Worm (Caenorhabditis elegans) whole organism, L4 larva: ENCODE data around the gene Y54E2A.10.
A peak's percentile ranks its signal among the peaks of the same experiment; 100 is the strongest.

Source experiments
- F26F4.8 ChIP-seq: fragments of 200-800 bp; sonication (Bioruptor generic); conservative IDR thresholded peaks from 2 replicates; pipeline ENCODE4 v1.3.6; 2022; ENCODE audit warnings: missing genetic modification characterization, missing compliant biosample characterization
- F37D6.2 ChIP-seq: sonication (generic microtip); optimal IDR thresholded peaks from 2 replicates; lab custom pipeline; 2016; ENCODE audit warnings: mild to moderate bottlenecking, missing genetic modification characterization, missing compliant biosample characterization
- F49E8.2 ChIP-seq: sonication (generic microtip); optimal IDR thresholded peaks from 2 replicates; lab custom pipeline; 2016; ENCODE audit warnings: missing compliant biosample characterization, mild to moderate bottlenecking, missing genetic modification characterization, borderline replicate concordance
- R02D3.7 ChIP-seq: fragments of 150-350 bp; sonication (generic microtip); optimal IDR thresholded peaks from 3 replicates; lab custom pipeline; 2014; ENCODE audit warnings: missing biosample characterization, missing genetic modification characterization
- T20F7.1 ChIP-seq: fragments of 200-800 bp; sonication (Bioruptor generic); optimal IDR thresholded peaks from 2 replicates; lab custom pipeline; 2018; ENCODE audit warnings: mild to moderate bottlenecking, missing genetic modification characterization, missing compliant biosample characterization
- Y105C5A.15 ChIP-seq: fragments of 200-800 bp; sonication (Bioruptor generic); IDR thresholded peaks from 2 replicates; pipeline ENCODE4 v1.3.6; 2022; ENCODE audit warnings: missing genetic modification characterization, missing compliant biosample characterization
- ZK337.2 ChIP-seq: fragments of 200-800 bp; sonication (Bioruptor generic); IDR thresholded peaks from 2 replicates; pipeline ENCODE4 v1.3.6; 2022; ENCODE audit warnings: missing genetic modification reagents, missing genetic modification characterization, missing compliant biosample characterization
- ama-1 ChIP-seq: fragments of 150-350 bp; optimal IDR thresholded peaks from 2 replicates; lab custom pipeline; 2014; ENCODE audit warnings: inconsistent platforms, mixed read lengths
- arid-1 ChIP-seq: fragments of 200-800 bp; sonication (Bioruptor generic); conservative IDR thresholded peaks from 2 replicates; pipeline ENCODE4 v1.3.6; 2022; ENCODE audit warnings: missing genetic modification reagents, missing genetic modification characterization, missing compliant biosample characterization
- attf-4 ChIP-seq: sonication (generic microtip); optimal IDR thresholded peaks from 3 replicates; lab custom pipeline; 2017; ENCODE audit warnings: missing biosample characterization, missing genetic modification characterization
- ceh-28 ChIP-seq: fragments of 150-350 bp; optimal IDR thresholded peaks from 2 replicates; lab custom pipeline; 2014; ENCODE audit warnings: missing biosample characterization, missing genetic modification reagents, missing genetic modification characterization
- ceh-44 ChIP-seq: fragments of 200-800 bp; sonication (Bioruptor generic); IDR thresholded peaks from 2 replicates; pipeline ENCODE4 v1.3.6; 2022; ENCODE audit warnings: missing genetic modification reagents, missing genetic modification characterization, missing compliant biosample characterization
- ceh-62 ChIP-seq: sonication (generic microtip); optimal IDR thresholded peaks from 2 replicates; lab custom pipeline; 2017; ENCODE audit warnings: missing biosample characterization, missing genetic modification characterization
- ceh-82 ChIP-seq: sonication (generic microtip); optimal IDR thresholded peaks from 2 replicates; lab custom pipeline; 2017; ENCODE audit warnings: missing biosample characterization, missing genetic modification characterization
- ces-1 ChIP-seq: fragments of 150-350 bp; sonication (generic microtip); optimal IDR thresholded peaks from 4 replicates; lab custom pipeline; 2014; ENCODE audit warnings: missing biosample characterization, missing genetic modification reagents, missing genetic modification characterization
- cey-2 ChIP-seq: sonication (generic microtip); optimal IDR thresholded peaks from 3 replicates; lab custom pipeline; 2017; ENCODE audit warnings: missing genetic modification characterization, mild to moderate bottlenecking, missing compliant biosample characterization, antibody characterized with exemption, borderline replicate concordance; ENCODE audit not compliant: insufficient read depth
- daf-19 ChIP-seq: fragments of 200-800 bp; sonication (Bioruptor generic); conservative IDR thresholded peaks from 2 replicates; pipeline ENCODE4 v1.3.6; 2022; ENCODE audit warnings: missing genetic modification characterization, missing compliant biosample characterization
- daf-8 ChIP-seq: fragments of 200-800 bp; sonication (Bioruptor generic); IDR thresholded peaks from 2 replicates; pipeline ENCODE4 v1.3.6; 2022; ENCODE audit warnings: missing genetic modification characterization, missing compliant biosample characterization
- dmd-9 ChIP-seq: fragments of 200-800 bp; sonication (Bioruptor generic); IDR thresholded peaks from 2 replicates; pipeline ENCODE4 v1.3.6; 2022; ENCODE audit warnings: missing genetic modification reagents, missing genetic modification characterization, missing compliant biosample characterization
- dpl-1 ChIP-seq: fragments of 150-350 bp; optimal IDR thresholded peaks from 2 replicates; lab custom pipeline; 2014; ENCODE audit warnings: missing biosample characterization, missing genetic modification reagents, missing genetic modification characterization
- duxl-1 ChIP-seq: sonication (generic microtip); optimal IDR thresholded peaks from 2 replicates; lab custom pipeline; 2016; ENCODE audit warnings: mild to moderate bottlenecking, missing genetic modification characterization, moderate library complexity, missing compliant biosample characterization; ENCODE audit not compliant: poor library complexity
- dve-1 ChIP-seq: sonication (generic microtip); optimal IDR thresholded peaks from 2 replicates; lab custom pipeline; 2017; ENCODE audit warnings: antibody characterized with exemption, mild to moderate bottlenecking, missing genetic modification characterization, missing compliant biosample characterization; ENCODE audit not compliant: insufficient read depth
- egl-43 ChIP-seq: fragments of 200-800 bp; sonication (Bioruptor generic); IDR thresholded peaks from 2 replicates; pipeline ENCODE4 v1.3.6; 2022; ENCODE audit warnings: missing genetic modification reagents, missing genetic modification characterization, missing compliant biosample characterization
- fos-1 ChIP-seq: fragments of 150-350 bp; optimal IDR thresholded peaks from 2 replicates; lab custom pipeline; 2014; ENCODE audit warnings: missing biosample characterization, missing genetic modification characterization
- hlh-11 ChIP-seq: fragments of 200-800 bp; sonication (Bioruptor generic); optimal IDR thresholded peaks from 2 replicates; lab custom pipeline; 2018; ENCODE audit warnings: mild to moderate bottlenecking, missing genetic modification characterization, missing compliant biosample characterization
- lin-15B ChIP-seq: fragments of 150-350 bp; sonication (generic microtip); optimal IDR thresholded peaks from 3 replicates; lab custom pipeline; 2014; ENCODE audit warnings: missing biosample characterization, missing genetic modification characterization
- lin-29 ChIP-seq: fragments of 200-800 bp; sonication (Bioruptor generic); IDR thresholded peaks from 2 replicates; pipeline ENCODE4 v1.3.6; 2022; ENCODE audit warnings: missing genetic modification reagents, missing genetic modification characterization, missing compliant biosample characterization
- lir-3 ChIP-seq: sonication (generic microtip); optimal IDR thresholded peaks from 2 replicates; lab custom pipeline; 2016; ENCODE audit warnings: mild to moderate bottlenecking, missing genetic modification characterization, missing compliant biosample characterization
- lsy-2 ChIP-seq, 2 experiments: fragments of 150-350 bp in 1 of 2; sonication (generic microtip) in 1 of 2; optimal IDR thresholded peaks; 2 replicates each; lab custom pipeline; 2014 to 2017; ENCODE audit warnings: missing biosample characterization in 2 of 2, missing genetic modification characterization in 2 of 2
- mdt-29 ChIP-seq: fragments of 200-800 bp; sonication (Bioruptor generic); IDR thresholded peaks from 2 replicates; pipeline ENCODE4 v1.3.6; 2022; ENCODE audit warnings: missing genetic modification reagents, missing genetic modification characterization, missing compliant biosample characterization
- mes-2 ChIP-seq: sonication (generic microtip); optimal IDR thresholded peaks from 2 replicates; lab custom pipeline; 2016; ENCODE audit warnings: missing genotype, mild to moderate bottlenecking, missing genetic modification characterization, missing compliant biosample characterization; ENCODE audit not compliant: poor library complexity, severe bottlenecking
- mxl-2 ChIP-seq: fragments of 200-800 bp; sonication (Bioruptor generic); conservative IDR thresholded peaks from 2 replicates; pipeline ENCODE4 v1.3.6; 2022; ENCODE audit warnings: missing genetic modification reagents, missing genetic modification characterization, missing compliant biosample characterization
- mxl-3 ChIP-seq: fragments of 200-800 bp; sonication (Bioruptor generic); optimal IDR thresholded peaks from 2 replicates; lab custom pipeline; 2018; ENCODE audit warnings: mild to moderate bottlenecking, missing genetic modification characterization, missing compliant biosample characterization
- nhr-10 ChIP-seq: fragments of 150-350 bp; optimal IDR thresholded peaks from 2 replicates; lab custom pipeline; 2014; ENCODE audit warnings: missing biosample characterization, missing genetic modification characterization
- nhr-102 ChIP-seq: sonication (generic microtip); optimal IDR thresholded peaks from 2 replicates; lab custom pipeline; 2016; ENCODE audit warnings: mild to moderate bottlenecking, missing genetic modification characterization, moderate library complexity, missing compliant biosample characterization
- nhr-111 ChIP-seq: fragments of 200-800 bp; sonication (Bioruptor generic); optimal IDR thresholded peaks from 2 replicates; lab custom pipeline; 2018; ENCODE audit warnings: mild to moderate bottlenecking, missing genetic modification characterization, missing compliant biosample characterization
- nhr-28 ChIP-seq: fragments of 150-350 bp; optimal IDR thresholded peaks from 2 replicates; lab custom pipeline; 2014; ENCODE audit warnings: missing biosample characterization, missing genetic modification characterization
- nhr-41 ChIP-seq: fragments of 200-800 bp; sonication (Bioruptor generic); IDR thresholded peaks from 2 replicates; pipeline ENCODE4 v1.3.6; 2022; ENCODE audit warnings: missing genetic modification reagents, missing genetic modification characterization, missing compliant biosample characterization
- nhr-48 ChIP-seq: sonication (generic microtip); optimal IDR thresholded peaks from 2 replicates; lab custom pipeline; 2016; ENCODE audit warnings: mild to moderate bottlenecking, missing genetic modification characterization, missing compliant biosample characterization
- rbr-2 ChIP-seq: sonication (generic microtip); optimal IDR thresholded peaks from 2 replicates; lab custom pipeline; 2016; ENCODE audit warnings: missing genotype, missing genetic modification characterization, missing compliant biosample characterization
- set-16 ChIP-seq: fragments of 200-800 bp; sonication (Bioruptor generic); IDR thresholded peaks from 2 replicates; pipeline ENCODE4 v1.3.6; 2022; ENCODE audit warnings: missing genetic modification reagents, missing genetic modification characterization, missing compliant biosample characterization
- snpc-4 ChIP-seq: fragments of 150-350 bp; optimal IDR thresholded peaks from 2 replicates; lab custom pipeline; 2014; ENCODE audit warnings: missing biosample characterization, missing genetic modification characterization
- spr-1 ChIP-seq: sonication (generic microtip); optimal IDR thresholded peaks from 2 replicates; lab custom pipeline; 2016; ENCODE audit warnings: mild to moderate bottlenecking, missing genetic modification characterization, missing compliant biosample characterization
- spr-3 ChIP-seq: fragments of 200-800 bp; sonication (Bioruptor generic); optimal IDR thresholded peaks from 2 replicates; lab custom pipeline; 2018; ENCODE audit warnings: mild to moderate bottlenecking, missing genetic modification characterization, missing compliant biosample characterization
- tag-97 ChIP-seq: fragments of 200-800 bp; sonication (Bioruptor generic); IDR thresholded peaks from 2 replicates; pipeline ENCODE4 v1.3.6; 2022; ENCODE audit warnings: missing genetic modification characterization, missing compliant biosample characterization
- tra-1 ChIP-seq: fragments of 200-800 bp; sonication (Bioruptor generic); IDR thresholded peaks from 2 replicates; pipeline ENCODE4 v1.3.6; 2022; ENCODE audit warnings: missing genetic modification reagents, missing genetic modification characterization, missing compliant biosample characterization
- zag-1 ChIP-seq: fragments of 150-350 bp; optimal IDR thresholded peaks from 2 replicates; lab custom pipeline; 2014; ENCODE audit warnings: missing biosample characterization, missing genetic modification characterization
- zfp-2 ChIP-seq: sonication (generic microtip); optimal IDR thresholded peaks from 2 replicates; lab custom pipeline; 2016; ENCODE audit warnings: mild to moderate bottlenecking, missing genetic modification characterization, missing compliant biosample characterization
- zip-2 ChIP-seq: fragments of 150-350 bp; optimal IDR thresholded peaks from 2 replicates; lab custom pipeline; 2014; ENCODE audit warnings: missing biosample characterization, missing genetic modification characterization
- ztf-11 ChIP-seq: fragments of 150-350 bp; optimal IDR thresholded peaks from 2 replicates; lab custom pipeline; 2014; ENCODE audit warnings: missing biosample characterization, missing genetic modification characterization
- ztf-7 ChIP-seq: fragments of 150-350 bp; optimal IDR thresholded peaks from 2 replicates; lab custom pipeline; 2014; ENCODE audit warnings: missing biosample characterization, missing genetic modification characterization

The Y54E2A.10 gene

DNA sequence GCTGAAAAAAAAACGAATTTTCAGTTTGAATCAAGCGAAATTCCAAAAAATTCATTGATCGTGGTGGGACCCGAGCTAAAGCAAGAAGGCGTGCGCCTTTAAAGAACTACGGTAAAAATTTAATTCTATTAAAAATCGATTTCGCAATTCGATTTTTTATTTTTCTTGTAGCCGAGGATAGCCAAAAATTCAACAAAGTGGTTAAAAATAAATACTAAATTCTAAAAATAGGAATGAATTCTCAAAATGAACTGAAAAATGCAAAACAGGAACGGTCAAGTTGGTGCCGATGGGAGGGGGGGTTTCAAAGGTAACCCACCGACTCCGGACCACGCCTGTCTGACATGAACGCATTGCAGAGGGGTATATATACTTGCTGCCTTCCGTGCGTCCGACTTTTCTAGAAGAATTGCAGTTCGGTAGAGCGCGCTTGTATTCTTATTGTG, 10.3 kb downstream of the Y54E2A.10 start (continued):
- peak; percentile 39 for TF ChIP-seq ztf-7
- TF ChIP-seq daf-8 (GFP tag; lab: Robert Waterston, UW) = no peak
- TF ChIP-seq F37D6.2 (tag; lab: Kevin White, UChicago) = peak; percentile 72
- peak; percentile 47 for TF ChIP-seq hlh-11 (tag; lab: Kevin White, UChicago)
- TF ChIP-seq nhr-111 (GFP tag; lab: Kevin White, UChicago) = no peak
- no peak for TF ChIP-seq daf-19 (GFP tag; lab: Robert Waterston, UW)
- no peak for TF ChIP-seq dmd-9 (GFP tag; lab: Robert Waterston, UW)
- TF ChIP-seq zip-2 = peak; percentile 39
- peak; percentile 8 for TF ChIP-seq nhr-28 (tag; lab: Kevin White, UChicago)
- no peak for TF ChIP-seq T20F7.1
- TF ChIP-seq R02D3.7 (tag; lab: Kevin White, UChicago) = no peak
- peak; percentile 64 for TF ChIP-seq rbr-2 (tag; lab: Kevin White, UChicago)
- TF ChIP-seq lsy-2 (tag; optimal IDR thresholded peaks at IDR 0.05; lab: Kevin White, UChicago) = peak in 1 of 2 experiments; percentile 75
- no peak for TF ChIP-seq nhr-10 (tag; lab: Kevin White, UChicago)
- no peak for TF ChIP-seq tra-1 (GFP tag; lab: Robert Waterston, UW)
- TF ChIP-seq F49E8.2 (tag; lab: Kevin White, UChicago) = no peak
- peak; percentile 32 for TF ChIP-seq duxl-1 (tag; lab: Kevin White, UChicago)
- no peak for TF ChIP-seq F26F4.8 (GFP tag; lab: Robert Waterston, UW)
- TF ChIP-seq snpc-4 (tag; lab: Kevin White, UChicago) = peak; percentile 87
- TF ChIP-seq Y105C5A.15 (GFP tag; lab: Robert Waterston, UW) = no peak
- peak; percentile 50; the same call in 1 of the 2 replicates for TF ChIP-seq mdt-29 (GFP tag; lab: Robert Waterston, UW)
- TF ChIP-seq nhr-48 (tag; lab: Kevin White, UChicago) = no peak
- no peak for TF ChIP-seq ceh-82 (tag; lab: Kevin White, UChicago)
- TF ChIP-seq nhr-102 = peak; percentile 34
- TF ChIP-seq mxl-3 (GFP tag; lab: Kevin White, UChicago) = peak; percentile 26
- peak; percentile 57; the same call in 1 of the 2 replicates for TF ChIP-seq ceh-44 (GFP tag; lab: Robert Waterston, UW)
- TF ChIP-seq nhr-41 (GFP tag; lab: Robert Waterston, UW) = 0 out of 2 replicates have a peak, but pooled peaks have one; percentile 33
- no peak for TF ChIP-seq cey-2
- no peak for TF ChIP-seq tag-97 (GFP tag; lab: Robert Waterston, UW)
- peak; percentile 23; the same call in 1 of the 2 replicates for TF ChIP-seq set-16
- peak; percentile 63 for TF ChIP-seq arid-1
- no peak for TF ChIP-seq ama-1 (lab: Kevin White, UChicago)
- TF ChIP-seq dve-1 = peak; percentile 76
- no peak for TF ChIP-seq fos-1
- TF ChIP-seq ces-1 = no peak
- no peak for TF ChIP-seq zag-1 (tag; lab: Kevin White, UChicago)
- TF ChIP-seq ceh-62 (tag; lab: Kevin White, UChicago) = no peak
- TF ChIP-seq spr-3 = no peak
- no peak for TF ChIP-seq ceh-28 (tag; lab: Kevin White, UChicago)
- peak; percentile 20 for TF ChIP-seq spr-1
- peak; percentile 68 for TF ChIP-seq egl-43 (GFP tag; lab: Robert Waterston, UW)
- peak; percentile 68 for TF ChIP-seq dpl-1
- TF ChIP-seq zfp-2 (tag; lab: Kevin White, UChicago) = no peak
- TF ChIP-seq lin-29 = no peak
- TF ChIP-seq ZK337.2 (GFP tag; lab: Robert Waterston, UW) = 0 out of 2 replicates have a peak, but pooled peaks have one; percentile 27
- no peak for TF ChIP-seq lir-3 (tag; lab: Kevin White, UChicago)
- TF ChIP-seq lin-15B (tag; lab: Kevin White, UChicago) = no peak
- TF ChIP-seq mxl-2 (GFP tag; lab: Robert Waterston, UW) = no peak
- peak; percentile 83 for TF ChIP-seq mes-2
- no peak for TF ChIP-seq attf-4 (tag; lab: Kevin White, UChicago)
- no peak for TF ChIP-seq ztf-11 (tag; lab: Kevin White, UChicago)
